Worm (Caenorhabditis elegans) whole organism, L4/young adult: ENCODE data around the gene mdf-2.

Experiments used
- W03F9.2 ChIP-seq: fragments of 150-350 bp; optimal IDR thresholded peaks from 2 replicates; lab custom pipeline; 2014; ENCODE audit warnings: missing biosample characterization, missing genetic modification characterization
- dao-5 ChIP-seq: sonication (generic microtip); optimal IDR thresholded peaks from 2 replicates; lab custom pipeline; 2016; ENCODE audit warnings: missing genotype, missing genetic modification characterization, moderate library complexity, missing compliant biosample characterization
- him-1 ChIP-seq: sonication (generic microtip); optimal IDR thresholded peaks from 2 replicates; lab custom pipeline; 2016; ENCODE audit warnings: missing genotype, missing genetic modification reagents, missing genetic modification characterization, missing compliant biosample characterization

Gene mdf-2

ce11 chrIV:2613011-2613503, 27.9 kb downstream of the mdf-2 start, which contains the start of gene Y69A2AR.28:
Gene Y69A2AR.28, minus strand, starts transcription at chrIV:2613061.
- TF ChIP-seq him-1 (no peak), dao-5 (tag; lab: Kevin White, UChicago) (no peak)

- TF ChIP-seq dao-5 (tag; lab: Kevin White, UChicago) (no peak), W03F9.2 (tag; lab: Kevin White, UChicago) (no peak), him-1 (no peak)
These were observed 30.0 kb downstream of the mdf-2 start for ce11 chrIV:2610974-2611373.

- no peak for TF ChIP-seq W03F9.2 (tag; lab: Kevin White, UChicago)
- TF ChIP-seq him-1 = no peak
- no peak for TF ChIP-seq dao-5 (tag; lab: Kevin White, UChicago)
These were observed 30.5 kb downstream of the mdf-2 start, which contains the start of gene Y69A2AR.32 for ce11 chrIV:2610409-2610808. Gene Y69A2AR.32, plus strand, starts transcription at chrIV:2610436.

ce11 chrIV:2607513-2608101, 33.3 kb downstream of the mdf-2 start, which contains the start of gene vamp-7:
Gene vamp-7, plus strand, starts transcription at chrIV:2608051.
- no peak for TF ChIP-seq him-1
- TF ChIP-seq W03F9.2 (tag; lab: Kevin White, UChicago) = peak; percentile 10

ce11 chrIV:2606572-2606971, 34.4 kb downstream of the mdf-2 start:
- TF ChIP-seq dao-5 (tag; lab: Kevin White, UChicago) (no peak), him-1 (no peak), W03F9.2 (tag; lab: Kevin White, UChicago) (no peak)

ce11 chrIV:2603556-2604021, 37.3 kb downstream of the mdf-2 start:
- no peak for TF ChIP-seq dao-5 (tag; lab: Kevin White, UChicago)
- TF ChIP-seq W03F9.2 (tag; lab: Kevin White, UChicago) = no peak
- no peak for TF ChIP-seq him-1

- TF ChIP-seq W03F9.2 (tag; lab: Kevin White, UChicago) (no peak), dao-5 (tag; lab: Kevin White, UChicago) (no peak), him-1 (no peak)
These were observed 38.1 kb downstream of the mdf-2 start for ce11 chrIV:2602862-2603189.

ce11 chrIV:2601988-2602861, 38.7 kb downstream of the mdf-2 start:
- TF ChIP-seq W03F9.2 (tag; lab: Kevin White, UChicago) (peak; percentile 91), him-1 (peak; percentile 11), dao-5 (tag; lab: Kevin White, UChicago) (peak; percentile 53)

ce11 chrIV:2600841-2601240, 40.1 kb downstream of the mdf-2 start, which contains the start of gene epg-9:
Gene epg-9, plus strand, starts transcription at chrIV:2601141.
- TF ChIP-seq him-1 (no peak), W03F9.2 (tag; lab: Kevin White, UChicago) (no peak), dao-5 (tag; lab: Kevin White, UChicago) (no peak)

ce11 chrIV:2599634-2600033, 41.3 kb downstream of the mdf-2 start:
- peak; percentile 37 for TF ChIP-seq him-1
- TF ChIP-seq W03F9.2 (tag; lab: Kevin White, UChicago) = peak; percentile 50
- TF ChIP-seq dao-5 (tag; lab: Kevin White, UChicago) = no peak

- TF ChIP-seq W03F9.2 (tag; lab: Kevin White, UChicago) (no peak), dao-5 (tag; lab: Kevin White, UChicago) (no peak), him-1 (no peak)
These were observed 43.5 kb downstream of the mdf-2 start, which contains the start of gene Y69A2AR.47 for ce11 chrIV:2597417-2597816. Gene Y69A2AR.47, plus strand, starts transcription at chrIV:2597717.
